Fruit fly (Drosophila melanogaster): ENCODE data around the gene RpS4.

DNA sequence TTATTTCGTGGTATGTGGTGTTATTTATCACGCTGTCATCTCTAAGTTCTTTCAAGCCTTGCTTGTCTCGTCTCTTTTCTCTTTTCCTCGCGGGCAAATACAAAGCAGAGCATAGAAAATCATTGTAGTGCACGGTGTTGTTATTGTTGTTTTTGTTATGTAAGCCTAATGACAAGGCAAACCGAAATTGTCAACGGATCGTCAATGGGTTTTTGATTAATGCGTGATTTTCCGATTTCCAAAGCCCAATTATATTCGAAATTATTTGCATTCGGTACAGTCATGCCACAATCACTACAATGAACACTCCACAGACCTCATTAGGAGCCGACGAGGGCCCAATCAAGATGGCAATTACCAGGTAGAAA, 8.7 kb upstream of the RpS4 start:
- TF ChIP-seq CTCF (optimal IDR thresholded peaks at IDR 0.05) (no peak), CG8478 (optimal IDR thresholded peaks at IDR 0.05) (no peak)

Data from S2 (cell line).